Fruit fly (Drosophila melanogaster): Measurements from ENCODE around the gene CG3081.

The CG3081 gene

DNA sequence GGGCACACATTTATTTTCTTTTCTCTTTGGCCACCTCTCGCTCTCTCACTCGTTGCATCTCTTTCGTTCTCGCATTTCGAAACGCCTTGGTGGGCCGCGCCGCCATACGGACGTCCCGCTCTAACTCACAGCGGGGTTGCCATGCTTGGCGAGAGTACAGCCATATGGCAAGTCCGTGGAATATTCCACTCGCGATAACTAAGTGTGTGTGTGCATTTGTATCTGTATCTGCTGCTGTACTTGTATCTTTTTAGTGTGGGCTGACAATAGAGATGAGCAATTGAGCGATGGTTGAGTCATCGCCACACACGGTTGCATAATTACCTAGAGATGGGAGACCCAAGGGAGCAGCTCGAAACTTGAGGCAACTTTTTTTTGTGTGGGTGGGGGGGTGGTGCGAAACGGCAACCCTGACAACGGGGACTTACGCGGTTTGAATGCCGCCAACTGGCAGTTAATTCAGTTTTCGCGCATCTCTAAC, 40.7 kb upstream of the CG3081 start (continued):
- TF ChIP-seq Bdp1 (GFP tag; optimal IDR thresholded peaks at IDR 0.05) (peak; percentile 43), Neu2 (GFP tag; optimal IDR thresholded peaks at IDR 0.05; ENCODE audit: borderline replicate concordance) (no peak), Hsf (GFP tag; optimal IDR thresholded peaks at IDR 0.05) (peak; percentile 81), tio (GFP tag; optimal IDR thresholded peaks at IDR 0.05) (no peak), dm (GFP tag; optimal IDR thresholded peaks at IDR 0.05) (peak; percentile 83), CG4328 (GFP tag; optimal IDR thresholded peaks at IDR 0.05) (peak; percentile 78), CG11456 (GFP tag; IDR thresholded peaks at IDR 0.05) (peak; percentile 93), CG4707 (GFP tag; optimal IDR thresholded peaks at IDR 0.05) (no peak), CG6689 (GFP tag; IDR thresholded peaks at IDR 0.05) (peak; percentile 86), dmrt11E (tag; optimal IDR thresholded peaks at IDR 0.05) (peak; percentile 58), trem (tag; optimal IDR thresholded peaks at IDR 0.05) (peak; percentile 68), Nf-YC (tag; optimal IDR thresholded peaks at IDR 0.05) (peak; percentile 87), gt (GFP tag; IDR thresholded peaks at IDR 0.05) (peak; percentile 67), disco-r (GFP tag; optimal IDR thresholded peaks at IDR 0.05) (no peak), Lhr (GFP tag; optimal IDR thresholded peaks at IDR 0.05) (peak; percentile 76), CG18619 (GFP tag; optimal IDR thresholded peaks at IDR 0.05) (peak; percentile 78), maf-S (GFP tag; optimal IDR thresholded peaks at IDR 0.05) (peak; percentile 76), CG13424 (tag; optimal IDR thresholded peaks at IDR 0.05) (peak; percentile 84), Rx (GFP tag; IDR thresholded peaks at IDR 0.05) (peak; percentile 79), BtbVII (GFP tag; optimal IDR thresholded peaks at IDR 0.05) (no peak), Atf3 (GFP tag; optimal IDR thresholded peaks at IDR 0.05) (peak; percentile 80), gem (tag; optimal IDR thresholded peaks at IDR 0.05) (peak; percentile 82), CG7372 (GFP tag; IDR thresholded peaks at IDR 0.05) (peak; percentile 90), kah (GFP tag; optimal IDR thresholded peaks at IDR 0.05) (no peak), chm (GFP tag; IDR thresholded peaks at IDR 0.05) (peak; percentile 85), tgo (GFP tag; IDR thresholded peaks at IDR 0.05) (peak; percentile 89), ash1 (GFP tag; optimal IDR thresholded peaks at IDR 0.05) (peak; percentile 78), Sox100B (GFP tag; optimal IDR thresholded peaks at IDR 0.05) (peak; percentile 40), emc (GFP tag; optimal IDR thresholded peaks at IDR 0.05) (peak; percentile 72), CG7556 (GFP tag; optimal IDR thresholded peaks at IDR 0.05) (peak; percentile 65), stc (GFP tag; IDR thresholded peaks at IDR 0.05) (peak; percentile 80), ems (GFP tag; optimal IDR thresholded peaks at IDR 0.05) (peak; percentile 73), Mes4 (GFP tag; optimal IDR thresholded peaks at IDR 0.05) (peak; percentile 46), sens (GFP tag) (peak; percentile 95), CG17186 (GFP tag; optimal IDR thresholded peaks at IDR 0.05) (peak; percentile 49), usp (GFP tag; optimal IDR thresholded peaks at IDR 0.05) (no peak), CG4854 (GFP tag; optimal IDR thresholded peaks at IDR 0.05) (peak; percentile 45), Ada2b (GFP tag; IDR thresholded peaks at IDR 0.05) (peak; percentile 91), CG9215 (GFP tag; IDR thresholded peaks at IDR 0.05) (peak; percentile 84), CG2116 (GFP tag; optimal IDR thresholded peaks at IDR 0.05) (peak; percentile 97), Tbp (GFP tag; optimal IDR thresholded peaks at IDR 0.05) (no peak), Hr39 (optimal IDR thresholded peaks at IDR 0.05) (no peak), yki (optimal IDR thresholded peaks at IDR 0.05) (no peak), Side (GFP tag; optimal IDR thresholded peaks at IDR 0.05) (peak; percentile 88), shn (GFP tag; optimal IDR thresholded peaks at IDR 0.05) (peak; percentile 88), sisA (GFP tag; IDR thresholded peaks at IDR 0.05) (peak; percentile 84), CG9609 (GFP tag; optimal IDR thresholded peaks at IDR 0.05) (peak; percentile 81), CG15514 (GFP tag; optimal IDR thresholded peaks at IDR 0.05) (peak; percentile 89), nom (GFP tag; optimal IDR thresholded peaks at IDR 0.05) (peak; percentile 57), CG16863 (GFP tag; optimal IDR thresholded peaks at IDR 0.05) (peak; percentile 78), h (optimal IDR thresholded peaks at IDR 0.05) (no peak), dan (GFP tag; IDR thresholded peaks at IDR 0.05) (peak; percentile 53; the same call in 1 of the 2 replicates), Aef1 (GFP tag; IDR thresholded peaks at IDR 0.05) (peak; percentile 88)

All from whole organism, embryonic.